Worm (Caenorhabditis elegans) whole organism, midembryonic: ENCODE results near the gene Y116F11B.6.

Experiments
- T22C8.4 ChIP-seq: fragments of 200-800 bp; sonication (Bioruptor generic); IDR thresholded peaks from 2 replicates; pipeline ENCODE4 v1.3.6; 2022; ENCODE audit warnings: missing genetic modification characterization, missing compliant biosample characterization
- cog-1 ChIP-seq: sonication (generic microtip); optimal IDR thresholded peaks from 2 replicates; lab custom pipeline; 2016; ENCODE audit warnings: missing genetic modification characterization, missing compliant biosample characterization
- flt-1 ChIP-seq: fragments of 200-800 bp; sonication (Bioruptor generic); IDR thresholded peaks from 2 replicates; pipeline ENCODE4 v1.3.6; 2022; ENCODE audit warnings: missing genetic modification characterization, missing compliant biosample characterization
- klf-2 ChIP-seq: fragments of 200-800 bp; sonication (Bioruptor generic); conservative IDR thresholded peaks from 2 replicates; pipeline ENCODE4 v1.3.6; 2022; ENCODE audit warnings: missing genetic modification reagents, missing genetic modification characterization, missing compliant biosample characterization
- med-1 ChIP-seq: sonication (generic microtip); optimal IDR thresholded peaks from 2 replicates; lab custom pipeline; 2017; ENCODE audit warnings: missing genetic modification characterization, mild to moderate bottlenecking, missing compliant biosample characterization, antibody characterized with exemption, missing genetic modification reagents; ENCODE audit not compliant: insufficient read depth
- ref-1 ChIP-seq: fragments of 200-800 bp; sonication (Bioruptor generic); conservative IDR thresholded peaks from 2 replicates; pipeline ENCODE4 v1.3.6; 2022; ENCODE audit warnings: missing genetic modification reagents, missing genetic modification characterization, missing compliant biosample characterization
- tab-1 ChIP-seq: fragments of 200-800 bp; sonication (Bioruptor generic); IDR thresholded peaks from 2 replicates; pipeline ENCODE4 v1.3.6; 2022; ENCODE audit warnings: missing genetic modification characterization, missing compliant biosample characterization
- ztf-23 ChIP-seq: fragments of 200-800 bp; sonication (Bioruptor generic); IDR thresholded peaks from 2 replicates; pipeline ENCODE4 v1.3.6; 2022; ENCODE audit warnings: missing genetic modification reagents, missing genetic modification characterization, missing compliant biosample characterization
- ztf-29 ChIP-seq: fragments of 200-800 bp; sonication (Bioruptor generic); IDR thresholded peaks from 2 replicates; pipeline ENCODE4 v1.3.6; 2022; ENCODE audit warnings: missing genetic modification reagents, missing genetic modification characterization, missing compliant biosample characterization

Gene Y116F11B.6

ce11 chrV:19845927-19846845 is at the start of gene Y116F11B.6:
Y116F11B.6 (minus strand) TSS chrV:19845977.
- TF ChIP-seq med-1 = no peak
- no peak for TF ChIP-seq flt-1 (GFP tag; lab: Robert Waterston, UW)
- no peak for TF ChIP-seq ref-1 (GFP tag; lab: Robert Waterston, UW)
- TF ChIP-seq ztf-23 (GFP tag; lab: Robert Waterston, UW) = no peak
- TF ChIP-seq tab-1 (GFP tag; lab: Robert Waterston, UW) = no peak
- TF ChIP-seq ztf-29 (GFP tag; lab: Robert Waterston, UW) = no peak
- TF ChIP-seq klf-2 (GFP tag; lab: Robert Waterston, UW) = no peak
- no peak for TF ChIP-seq cog-1 (tag; lab: Kevin White, UChicago)
- TF ChIP-seq T22C8.4 (GFP tag; lab: Robert Waterston, UW) = no peak

- TF ChIP-seq klf-2 (GFP tag; lab: Robert Waterston, UW) (no peak), cog-1 (tag; lab: Kevin White, UChicago) (no peak), ztf-23 (GFP tag; lab: Robert Waterston, UW) (no peak), ref-1 (GFP tag; lab: Robert Waterston, UW) (no peak), tab-1 (GFP tag; lab: Robert Waterston, UW) (no peak), flt-1 (GFP tag; lab: Robert Waterston, UW) (no peak), ztf-29 (GFP tag; lab: Robert Waterston, UW) (no peak), T22C8.4 (GFP tag; lab: Robert Waterston, UW) (no peak), med-1 (no peak)
Measured at ce11 chrV:19895250-19895649, 49.5 kb upstream of the Y116F11B.6 start, which contains the start of gene gly-4. gly-4 (minus strand) TSS chrV:19895350.

ce11 chrV:19882916-19883315 is 37.1 kb upstream of the Y116F11B.6 start, which contains the start of gene Y116F11B.13:
Y116F11B.13 (plus strand) TSS chrV:19883216.
- no peak for TF ChIP-seq T22C8.4 (GFP tag; lab: Robert Waterston, UW)
- TF ChIP-seq ztf-29 (GFP tag; lab: Robert Waterston, UW) = no peak
- TF ChIP-seq ztf-23 (GFP tag; lab: Robert Waterston, UW) = no peak
- no peak for TF ChIP-seq ref-1 (GFP tag; lab: Robert Waterston, UW)
- no peak for TF ChIP-seq med-1
- no peak for TF ChIP-seq tab-1 (GFP tag; lab: Robert Waterston, UW)
- no peak for TF ChIP-seq cog-1 (tag; lab: Kevin White, UChicago)
- no peak for TF ChIP-seq klf-2 (GFP tag; lab: Robert Waterston, UW)
- no peak for TF ChIP-seq flt-1 (GFP tag; lab: Robert Waterston, UW)

ce11 chrV:19867883-19868282 is 22.1 kb upstream of the Y116F11B.6 start, which contains the start of gene Y116F11B.9:
Y116F11B.9 (minus strand) TSS chrV:19867983.
- no peak for TF ChIP-seq med-1
- no peak for TF ChIP-seq T22C8.4 (GFP tag; lab: Robert Waterston, UW)
- no peak for TF ChIP-seq flt-1 (GFP tag; lab: Robert Waterston, UW)
- TF ChIP-seq klf-2 (GFP tag; lab: Robert Waterston, UW) = no peak
- no peak for TF ChIP-seq cog-1 (tag; lab: Kevin White, UChicago)
- TF ChIP-seq ztf-29 (GFP tag; lab: Robert Waterston, UW) = no peak
- TF ChIP-seq tab-1 (GFP tag; lab: Robert Waterston, UW) = no peak
- TF ChIP-seq ref-1 (GFP tag; lab: Robert Waterston, UW) = no peak

ce11 chrV:19860225-19860624 is 14.4 kb upstream of the Y116F11B.6 start:
- no peak for TF ChIP-seq ztf-23 (GFP tag; lab: Robert Waterston, UW)
- TF ChIP-seq cog-1 (tag; lab: Kevin White, UChicago) = no peak
- TF ChIP-seq T22C8.4 (GFP tag; lab: Robert Waterston, UW) = no peak
- TF ChIP-seq klf-2 (GFP tag; lab: Robert Waterston, UW) = no peak
- no peak for TF ChIP-seq ref-1 (GFP tag; lab: Robert Waterston, UW)
- no peak for TF ChIP-seq ztf-29 (GFP tag; lab: Robert Waterston, UW)
- TF ChIP-seq med-1 = no peak
- TF ChIP-seq tab-1 (GFP tag; lab: Robert Waterston, UW) = no peak
- TF ChIP-seq flt-1 (GFP tag; lab: Robert Waterston, UW) = no peak

ce11 chrV:19857334-19857733 is 11.6 kb upstream of the Y116F11B.6 start, which contains the start of gene Y116F11B.8:
Y116F11B.8 (plus strand) TSS chrV:19857634.
- TF ChIP-seq ztf-23 (GFP tag; lab: Robert Waterston, UW) (no peak), flt-1 (GFP tag; lab: Robert Waterston, UW) (no peak), T22C8.4 (GFP tag; lab: Robert Waterston, UW) (no peak), klf-2 (GFP tag; lab: Robert Waterston, UW) (no peak), med-1 (no peak), ref-1 (GFP tag; lab: Robert Waterston, UW) (no peak), tab-1 (GFP tag; lab: Robert Waterston, UW) (no peak), cog-1 (tag; lab: Kevin White, UChicago) (no peak), ztf-29 (GFP tag; lab: Robert Waterston, UW) (no peak)

- no peak for TF ChIP-seq tab-1 (GFP tag; lab: Robert Waterston, UW)
- no peak for TF ChIP-seq ref-1 (GFP tag; lab: Robert Waterston, UW)
- TF ChIP-seq klf-2 (GFP tag; lab: Robert Waterston, UW) = no peak
- TF ChIP-seq ztf-29 (GFP tag; lab: Robert Waterston, UW) = no peak
- TF ChIP-seq flt-1 (GFP tag; lab: Robert Waterston, UW) = no peak
- TF ChIP-seq med-1 = no peak
- TF ChIP-seq ztf-23 (GFP tag; lab: Robert Waterston, UW) = no peak
Measured at ce11 chrV:19856933-19857332, 11.2 kb upstream of the Y116F11B.6 start.

- TF ChIP-seq T22C8.4 (GFP tag; lab: Robert Waterston, UW) (no peak), klf-2 (GFP tag; lab: Robert Waterston, UW) (no peak), ztf-23 (GFP tag; lab: Robert Waterston, UW) (no peak), cog-1 (tag; lab: Kevin White, UChicago) (no peak), ref-1 (GFP tag; lab: Robert Waterston, UW) (no peak), tab-1 (GFP tag; lab: Robert Waterston, UW) (no peak), ztf-29 (GFP tag; lab: Robert Waterston, UW) (no peak), med-1 (no peak), flt-1 (GFP tag; lab: Robert Waterston, UW) (no peak)
Measured at ce11 chrV:19856335-19856734, 10.6 kb upstream of the Y116F11B.6 start.
